Fruit fly (Drosophila melanogaster) ovary, adult (tissue): ENCODE measurements around the gene CG14915.

Experiments used
- CG17801 ChIP-seq: fragments of 200-800 bp; optimal IDR thresholded peaks from 2 replicates; lab custom pipeline; 2019; ENCODE audit warnings: missing biosample characterization, mild to moderate bottlenecking, missing genetic modification characterization, moderate library complexity; ENCODE audit not compliant: partially characterized antibody

The CG14915 gene

dm6 chr2L:11045467-11045914 lies 25.3 kb upstream of the CG14915 start:
- no peak for TF ChIP-seq CG17801 (GFP tag; lab: Kevin White, UChicago)

DNA sequence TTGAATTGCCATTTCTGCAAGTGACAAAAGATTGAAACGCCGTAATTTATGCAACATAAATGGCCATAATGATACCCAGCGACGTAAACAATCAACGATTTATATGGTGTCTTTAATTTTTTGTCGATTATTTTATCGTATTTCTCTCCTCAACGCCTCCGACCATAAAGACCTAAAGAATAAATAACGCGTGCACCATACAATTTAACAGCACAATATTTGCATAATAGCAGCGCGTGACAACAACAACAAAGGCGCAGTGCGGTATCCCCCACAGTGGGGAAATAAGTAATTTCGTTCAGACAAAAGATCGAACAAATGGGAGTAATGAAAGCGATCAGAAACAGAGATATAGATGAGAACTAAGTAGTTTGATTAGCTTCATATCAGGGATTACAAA lies 24.8 kb upstream of the CG14915 start:
- TF ChIP-seq CG17801 (GFP tag; lab: Kevin White, UChicago), result no peak

- no peak for TF ChIP-seq CG17801 (GFP tag; lab: Kevin White, UChicago)
Measured at dm6 chr2L:11048307-11048706, 22.5 kb upstream of the CG14915 start.

DNA sequence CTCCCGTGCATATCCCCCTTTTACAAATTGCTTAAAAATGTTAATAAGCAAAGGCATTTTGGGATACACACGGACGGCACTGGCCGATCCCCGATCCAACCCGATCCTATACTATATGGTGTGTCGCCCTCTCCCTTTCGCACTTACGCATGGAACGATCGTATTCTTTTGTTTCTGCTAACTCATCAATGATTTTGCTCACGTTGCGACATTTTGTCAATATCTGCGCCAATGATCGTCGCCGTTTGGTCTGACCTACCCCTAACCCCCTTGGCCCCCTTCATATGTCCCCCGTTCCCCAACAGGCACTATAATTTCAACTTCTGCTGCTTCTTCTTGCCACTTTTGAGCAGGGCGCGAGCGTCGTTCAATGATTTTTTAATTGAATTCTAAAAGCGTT lies 21.1 kb upstream of the CG14915 start:
- TF ChIP-seq CG17801 (GFP tag; lab: Kevin White, UChicago), result no peak

- no peak for TF ChIP-seq CG17801 (GFP tag; lab: Kevin White, UChicago)
Measured at dm6 chr2L:11051644-11052492, 19.0 kb upstream of the CG14915 start.

dm6 chr2L:11052493-11052788 lies 18.4 kb upstream of the CG14915 start:
- TF ChIP-seq CG17801 (GFP tag; lab: Kevin White, UChicago), result no peak

DNA sequence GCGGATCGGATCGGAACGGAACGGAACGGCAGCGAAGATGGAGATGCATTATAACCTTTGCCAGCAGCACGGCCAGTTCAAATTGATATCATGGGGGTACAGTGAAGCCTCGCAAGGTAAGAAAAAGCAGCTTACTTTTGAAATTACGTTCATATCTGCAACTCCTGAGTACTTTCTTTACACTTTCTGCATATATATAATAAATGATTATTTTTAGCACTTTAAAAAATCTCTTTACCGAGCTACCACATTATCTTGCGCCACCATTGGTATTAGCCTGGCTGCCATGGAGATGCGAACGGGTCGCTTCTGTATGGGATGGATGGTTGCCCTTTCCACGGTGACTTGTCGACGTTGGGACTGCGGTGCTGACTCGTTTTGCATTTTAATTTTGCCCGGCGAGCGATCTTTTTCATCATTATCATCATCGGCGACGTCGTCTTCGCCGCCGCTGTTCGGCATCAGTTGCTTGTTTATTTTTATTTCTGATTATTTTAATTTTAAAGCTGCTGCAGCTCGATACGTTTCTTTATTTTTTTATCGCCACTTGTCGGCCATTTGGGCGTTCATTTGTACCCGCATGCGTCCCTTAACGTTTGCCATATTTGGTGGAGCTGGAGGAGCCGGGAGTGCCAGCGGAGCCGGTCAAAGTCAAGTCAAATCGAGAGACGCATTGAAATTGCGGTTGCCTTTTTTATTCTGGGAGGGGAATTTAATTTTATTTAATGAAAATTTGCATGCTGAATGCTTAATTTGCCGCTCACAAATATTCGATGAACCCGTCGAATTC lies 17.6 kb upstream of the CG14915 start:
- TF ChIP-seq CG17801 (GFP tag; lab: Kevin White, UChicago), result no peak

DNA sequence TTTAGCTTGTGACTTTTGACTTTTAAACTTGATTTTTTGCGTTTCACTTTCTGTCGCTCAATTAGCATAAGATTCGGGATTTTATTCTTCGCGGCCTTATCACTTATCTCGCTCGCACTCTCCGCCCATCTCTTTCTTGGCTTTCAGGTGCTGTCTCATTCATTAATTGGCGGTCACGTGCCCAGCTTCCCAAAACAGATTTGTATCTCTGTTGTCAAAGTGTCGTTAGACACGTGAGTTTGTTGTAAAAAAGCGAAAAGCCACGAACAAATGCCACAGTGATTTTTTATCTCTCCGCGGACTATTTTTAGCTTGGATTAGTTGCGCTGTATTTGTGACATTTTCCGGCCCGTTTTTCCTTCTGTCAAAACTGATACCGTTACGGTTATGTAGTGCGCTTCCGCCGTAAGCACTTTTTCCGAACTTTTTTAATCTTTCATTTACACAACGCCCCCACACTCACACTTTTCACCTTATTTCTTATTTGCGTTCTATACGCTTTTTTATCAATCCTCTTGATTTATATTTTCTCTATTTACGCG lies 14.0 kb upstream of the CG14915 start:
- no peak for TF ChIP-seq CG17801 (GFP tag; lab: Kevin White, UChicago)

dm6 chr2L:11057333-11058110 lies 13.3 kb upstream of the CG14915 start:
- TF ChIP-seq CG17801 (GFP tag; lab: Kevin White, UChicago), result peak; percentile 73

dm6 chr2L:11058111-11058665 lies 12.6 kb upstream of the CG14915 start:
- no peak for TF ChIP-seq CG17801 (GFP tag; lab: Kevin White, UChicago)

- TF ChIP-seq CG17801 (GFP tag; lab: Kevin White, UChicago), result no peak
Measured at dm6 chr2L:11059206-11059605, 11.6 kb upstream of the CG14915 start.

- TF ChIP-seq CG17801 (GFP tag; lab: Kevin White, UChicago), result no peak
Measured at dm6 chr2L:11061155-11061554, 9.7 kb upstream of the CG14915 start.

DNA sequence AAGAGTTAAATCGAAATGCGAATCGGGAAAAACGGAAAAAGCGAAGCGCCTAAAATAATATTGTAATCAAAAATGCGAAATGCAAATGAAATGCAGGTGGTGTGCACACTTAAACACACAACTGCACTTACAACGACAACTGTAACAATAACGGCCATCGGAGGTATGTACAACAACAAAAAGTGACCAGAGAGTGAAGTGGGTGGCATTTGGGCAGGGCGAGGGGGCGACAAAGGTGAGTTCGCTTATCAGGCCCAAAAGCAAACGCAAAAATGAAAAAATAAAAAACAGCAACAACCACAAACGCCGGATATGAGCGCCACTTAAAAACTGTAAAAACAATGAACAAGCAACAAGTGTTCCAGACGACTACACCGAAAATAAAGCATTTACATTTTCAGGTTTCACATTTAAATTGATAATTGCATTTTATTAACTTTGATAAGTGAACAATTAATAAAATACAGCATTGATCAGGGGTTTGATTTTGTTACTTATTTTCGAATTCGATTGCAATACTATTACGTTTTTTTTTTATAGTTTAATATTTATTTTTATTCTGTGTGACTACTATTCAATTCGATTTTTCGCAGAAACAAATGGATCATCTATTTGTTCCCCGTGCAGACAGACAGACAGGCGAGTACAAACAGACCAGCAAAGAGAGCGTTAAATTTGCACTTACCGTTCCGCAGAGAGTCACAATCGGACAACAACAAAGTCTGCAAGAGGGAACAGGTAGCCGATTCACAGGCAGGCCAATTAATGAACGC lies 5.5 kb upstream of the CG14915 start:
- peak; percentile 94 for TF ChIP-seq CG17801 (GFP tag; lab: Kevin White, UChicago)
